Worm (Caenorhabditis elegans): ENCODE measurements around the gene josd-1.

josd-1 gene

DNA sequence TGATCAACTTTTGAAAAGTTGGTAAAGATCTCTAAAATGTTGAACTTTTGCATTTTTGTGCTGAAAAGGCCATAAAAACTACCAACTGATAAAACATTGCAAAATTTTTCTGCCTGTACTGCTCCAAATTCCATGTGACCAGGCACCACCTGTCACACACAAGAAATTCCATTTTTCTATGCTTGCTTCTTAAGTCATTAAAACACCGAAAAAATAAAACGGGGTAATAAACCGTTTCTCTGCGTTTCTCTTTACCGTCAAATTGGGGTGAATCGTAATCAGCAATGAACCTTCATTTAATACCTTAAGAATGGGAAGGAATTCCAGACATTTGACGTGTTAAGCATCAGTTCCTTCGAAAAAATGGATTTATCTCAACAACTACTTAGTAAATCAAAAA, 33.8 kb downstream of the josd-1 start (continued):
- no peak for TF ChIP-seq cebp-1 (GFP tag; IDR thresholded peaks at IDR 0.05)
- TF ChIP-seq cebp-1 (tag; optimal IDR thresholded peaks at IDR 0.05), result peak; percentile 59
- no peak for TF ChIP-seq nhr-90 (tag; optimal IDR thresholded peaks at IDR 0.05)
- no peak for TF ChIP-seq K11D2.4 (GFP tag; IDR thresholded peaks at IDR 0.05)
- TF ChIP-seq F22D6.2 (tag; optimal IDR thresholded peaks at IDR 0.05), result no peak
- TF ChIP-seq B0336.3 (GFP tag; IDR thresholded peaks at IDR 0.05), result no peak
- TF ChIP-seq pbrm-1 (GFP tag; IDR thresholded peaks at IDR 0.05), result no peak

DNA sequence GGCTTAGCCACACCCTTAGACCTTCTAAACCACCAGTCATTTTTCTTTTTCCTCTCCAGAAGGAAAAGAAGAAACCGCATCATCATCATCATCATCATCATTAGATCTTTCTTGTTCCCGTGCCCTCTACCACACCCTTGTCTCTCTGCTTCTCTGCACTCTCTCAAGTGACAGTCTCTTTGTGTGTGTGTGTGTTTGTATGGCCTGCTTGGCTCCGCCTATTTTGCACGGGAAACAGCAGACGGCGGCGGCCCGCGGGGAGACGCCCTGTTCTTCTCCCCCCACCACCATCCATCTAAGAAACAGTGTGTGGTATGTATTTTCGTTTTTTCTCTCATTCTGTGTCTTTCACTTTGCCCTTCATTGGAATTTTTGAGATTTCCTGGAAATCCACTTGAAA, 35.4 kb downstream of the josd-1 start:
- TF ChIP-seq ztf-25 (GFP tag; IDR thresholded peaks at IDR 0.05), result 0 out of 2 replicates have a peak, but pooled peaks have one; percentile 46
- TF ChIP-seq bed-2 (GFP tag; IDR thresholded peaks at IDR 0.05), result no peak
- peak; percentile 73 for TF ChIP-seq lin-40 (tag; optimal IDR thresholded peaks at IDR 0.05)
- TF ChIP-seq egrh-3 (GFP tag; IDR thresholded peaks at IDR 0.05), result peak; percentile 52; the same call in 1 of the 2 replicates
- no peak for TF ChIP-seq hmg-20 (GFP tag; IDR thresholded peaks at IDR 0.05)
- TF ChIP-seq chd-7 (tag; optimal IDR thresholded peaks at IDR 0.05), result peak; percentile 17
- TF ChIP-seq cebp-1 (GFP tag; IDR thresholded peaks at IDR 0.05), result no peak
- peak; percentile 52 for TF ChIP-seq cebp-1 (tag; optimal IDR thresholded peaks at IDR 0.05)
- peak; percentile 71 for TF ChIP-seq nhr-80 (tag; optimal IDR thresholded peaks at IDR 0.05)
- TF ChIP-seq lsy-27 (tag; optimal IDR thresholded peaks at IDR 0.05; ENCODE audit: borderline replicate concordance, insufficient read depth), result no peak
- TF ChIP-seq ztf-6 (GFP tag; IDR thresholded peaks at IDR 0.05), result no peak
- TF ChIP-seq zfh-2 (GFP tag; conservative IDR thresholded peaks at IDR 0.05), result peak; percentile 76
- TF ChIP-seq lin-26 (GFP tag; IDR thresholded peaks at IDR 0.05), result peak; percentile 72
- TF ChIP-seq die-1 (tag; optimal IDR thresholded peaks at IDR 0.05), result peak; percentile 3
- TF ChIP-seq dox-1 (GFP tag; IDR thresholded peaks at IDR 0.05), result peak; percentile 54; the same call in 1 of the 2 replicates
- TF ChIP-seq ZK185.1 (tag; optimal IDR thresholded peaks at IDR 0.05; ENCODE audit: poor library complexity, severe bottlenecking), result no peak
- TF ChIP-seq tlf-1 (GFP tag; optimal IDR thresholded peaks at IDR 0.05), result no peak
- TF ChIP-seq somi-1 (GFP tag; optimal IDR thresholded peaks at IDR 0.05), result peak; percentile 84
- TF ChIP-seq nhr-179 (tag; optimal IDR thresholded peaks at IDR 0.05), result no peak
- TF ChIP-seq nfyb-1 (GFP tag; IDR thresholded peaks at IDR 0.05), result 0 out of 2 replicates have a peak, but pooled peaks have one; percentile 28
- peak; percentile 60 for TF ChIP-seq ceh-27 (GFP tag; optimal IDR thresholded peaks at IDR 0.05)
- TF ChIP-seq ztf-26 (tag; optimal IDR thresholded peaks at IDR 0.05), result peak; percentile 76
- TF ChIP-seq attf-5 (GFP tag; optimal IDR thresholded peaks at IDR 0.05), result peak; percentile 38

DNA sequence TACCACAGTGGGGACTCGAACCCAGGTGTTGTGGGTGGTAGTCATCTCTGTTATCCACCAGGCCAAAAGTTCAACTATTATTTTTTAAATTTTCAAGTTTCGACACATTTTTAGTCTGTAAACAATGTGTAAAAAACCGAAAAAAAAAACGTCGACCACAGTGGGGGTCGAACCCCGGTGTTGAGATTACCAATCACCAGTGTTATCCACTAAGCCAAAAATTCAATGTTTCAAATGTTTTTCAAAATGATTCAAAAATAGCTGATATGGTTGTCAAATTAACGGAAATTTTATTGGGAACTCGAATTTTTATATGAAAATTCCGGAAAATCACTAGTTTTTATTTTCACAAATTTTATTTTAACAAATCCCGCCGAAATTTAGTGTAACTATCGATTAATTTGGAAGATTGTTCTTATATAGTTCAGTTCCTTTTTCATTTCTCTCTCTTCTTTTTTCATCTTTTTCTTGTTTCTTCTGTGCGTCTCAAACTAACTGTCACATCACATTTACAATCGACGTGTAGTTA, 36.7 kb downstream of the josd-1 start:
- no peak for TF ChIP-seq zim-3 (tag; optimal IDR thresholded peaks at IDR 0.05)
- 0 out of 2 replicates have a peak, but pooled peaks have one; percentile 40 for TF ChIP-seq lin-26 (GFP tag; IDR thresholded peaks at IDR 0.05)
- no peak for TF ChIP-seq aptf-3 (GFP tag; IDR thresholded peaks at IDR 0.05)
- TF ChIP-seq B0019.2 (GFP tag; conservative IDR thresholded peaks at IDR 0.05), result no peak
- TF ChIP-seq snpc-4 (GFP tag; optimal IDR thresholded peaks at IDR 0.05), result no peak
- no peak for TF ChIP-seq snpc-4 (tag; optimal IDR thresholded peaks at IDR 0.05)
- peak; percentile 37 for TF ChIP-seq hmg-1.2 (GFP tag; IDR thresholded peaks at IDR 0.05)
- TF ChIP-seq snpc-3.4 (tag; optimal IDR thresholded peaks at IDR 0.05), result no peak
- peak; percentile 54 for TF ChIP-seq B0261.1 (tag; optimal IDR thresholded peaks at IDR 0.05)
- peak; percentile 37 for TF ChIP-seq rpc-1 (optimal IDR thresholded peaks at IDR 0.05)
- peak; percentile 69 for TF ChIP-seq rpc-1 (tag; optimal IDR thresholded peaks at IDR 0.05)
- no peak for TF ChIP-seq egrh-3 (GFP tag; IDR thresholded peaks at IDR 0.05)
- no peak for TF ChIP-seq F52B5.7 (tag; optimal IDR thresholded peaks at IDR 0.05)
- TF ChIP-seq F33H1.4 (GFP tag; IDR thresholded peaks at IDR 0.05), result peak; percentile 15; the same call in 1 of the 2 replicates
- peak; percentile 78 for TF ChIP-seq tbp1 (GFP tag; optimal IDR thresholded peaks at IDR 0.05)
